Fruit fly (Drosophila melanogaster): ENCODE measurements around the gene Tmem43.

Tmem43 gene

dm6 chr3L:7938638-7939037 is 23.7 kb upstream of the Tmem43 start (continued):
- no peak for TF ChIP-seq inv (GFP tag; IDR thresholded peaks at IDR 0.05; ENCODE audit: partially characterized antibody)
- TF ChIP-seq CG31365 (tag; optimal IDR thresholded peaks at IDR 0.05) = no peak
- no peak for TF ChIP-seq vnd (GFP tag; IDR thresholded peaks at IDR 0.05; ENCODE audit: partially characterized antibody)
- no peak for TF ChIP-seq dm (GFP tag; optimal IDR thresholded peaks at IDR 0.05)
- no peak for TF ChIP-seq Ada2b (GFP tag; IDR thresholded peaks at IDR 0.05)
- TF ChIP-seq Scr (GFP tag; IDR thresholded peaks at IDR 0.05; ENCODE audit: partially characterized antibody) = no peak
- no peak for TF ChIP-seq CG3281 (GFP tag; optimal IDR thresholded peaks at IDR 0.05)
- peak; percentile 50 for TF ChIP-seq salm (tag; optimal IDR thresholded peaks at IDR 0.05)
- no peak for TF ChIP-seq CG4328 (GFP tag; optimal IDR thresholded peaks at IDR 0.05)
- TF ChIP-seq Neu2 (GFP tag; optimal IDR thresholded peaks at IDR 0.05; ENCODE audit: borderline replicate concordance) = no peak
- no peak for TF ChIP-seq CG17568 (GFP tag; optimal IDR thresholded peaks at IDR 0.05)
- no peak for TF ChIP-seq crc (GFP tag; optimal IDR thresholded peaks at IDR 0.05)
- no peak for TF ChIP-seq ranshi (GFP tag; IDR thresholded peaks at IDR 0.05)
- TF ChIP-seq CG14050 (GFP tag; IDR thresholded peaks at IDR 0.05) = no peak
- no peak for TF ChIP-seq CG15011 (GFP tag; optimal IDR thresholded peaks at IDR 0.05)
- no peak for TF ChIP-seq CG2199 (GFP tag; IDR thresholded peaks at IDR 0.05)
- TF ChIP-seq Sry-δ (GFP tag; optimal IDR thresholded peaks at IDR 0.05) = no peak
- TF ChIP-seq br (optimal IDR thresholded peaks at IDR 0.05) = no peak
- no peak for TF ChIP-seq tio (GFP tag; optimal IDR thresholded peaks at IDR 0.05)
- no peak for TF ChIP-seq CG18011 (GFP tag; optimal IDR thresholded peaks at IDR 0.05)
- TF ChIP-seq oc (tag; optimal IDR thresholded peaks at IDR 0.05) = no peak
- TF ChIP-seq luna (GFP tag; optimal IDR thresholded peaks at IDR 0.05) = no peak
- TF ChIP-seq CG10321 (GFP tag; IDR thresholded peaks at IDR 0.05) = no peak
- TF ChIP-seq CG8944 (GFP tag; optimal IDR thresholded peaks at IDR 0.05) = no peak
- TF ChIP-seq Ptx1 (GFP tag; IDR thresholded peaks at IDR 0.05) = peak; percentile 23; the same call in 1 of the 2 replicates
- peak; percentile 94 for TF ChIP-seq Vsx1 (GFP tag; optimal IDR thresholded peaks at IDR 0.05)
- TF ChIP-seq BEAF-32 (GFP tag; optimal IDR thresholded peaks at IDR 0.05) = no peak
- TF ChIP-seq CG1602 (GFP tag; optimal IDR thresholded peaks at IDR 0.05) = no peak
- peak; percentile 17 for TF ChIP-seq caup (GFP tag; optimal IDR thresholded peaks at IDR 0.05; ENCODE audit: severe bottlenecking)
- TF ChIP-seq Sin3A (optimal IDR thresholded peaks at IDR 0.05) = no peak
- no peak for TF ChIP-seq en (GFP tag; optimal IDR thresholded peaks at IDR 0.05)
- no peak for TF ChIP-seq cato (GFP tag; optimal IDR thresholded peaks at IDR 0.05; ENCODE audit: borderline replicate concordance)
- no peak for TF ChIP-seq Jarid2 (GFP tag; optimal IDR thresholded peaks at IDR 0.05)
- TF ChIP-seq CG14965 (GFP tag; optimal IDR thresholded peaks at IDR 0.05; ENCODE audit: borderline replicate concordance) = no peak
- TF ChIP-seq ap (GFP tag; IDR thresholded peaks at IDR 0.05) = no peak
- no peak for TF ChIP-seq CG4360 (GFP tag; IDR thresholded peaks at IDR 0.05)
- no peak for TF ChIP-seq CG1603 (tag; optimal IDR thresholded peaks at IDR 0.05)
- no peak for TF ChIP-seq cas (GFP tag; IDR thresholded peaks at IDR 0.05)
- 0 out of 2 replicates have a peak, but pooled peaks have one; percentile 38 for TF ChIP-seq sens-2 (GFP tag; IDR thresholded peaks at IDR 0.05)
- TF ChIP-seq Asciz (GFP tag; optimal IDR thresholded peaks at IDR 0.05) = no peak
- TF ChIP-seq chm (GFP tag; IDR thresholded peaks at IDR 0.05) = 0 out of 2 replicates have a peak, but pooled peaks have one; percentile 59
- no peak for TF ChIP-seq CG4617 (GFP tag; optimal IDR thresholded peaks at IDR 0.05; ENCODE audit: borderline replicate concordance)
- TF ChIP-seq NfI (GFP tag; optimal IDR thresholded peaks at IDR 0.05) = no peak
- TF ChIP-seq gro (GFP tag; optimal IDR thresholded peaks at IDR 0.05) = no peak
- no peak for TF ChIP-seq CG8290 (GFP tag; optimal IDR thresholded peaks at IDR 0.05)
- TF ChIP-seq CG8290 (tag; optimal IDR thresholded peaks at IDR 0.05) = peak in 1 of 2 experiments; percentile 24
- TF ChIP-seq PHDP (tag; optimal IDR thresholded peaks at IDR 0.05) = no peak
- no peak for TF ChIP-seq Sox102F (GFP tag; optimal IDR thresholded peaks at IDR 0.05)
- no peak for TF ChIP-seq CG10565 (GFP tag; optimal IDR thresholded peaks at IDR 0.05)
- no peak for TF ChIP-seq CHES-1-like (GFP tag; optimal IDR thresholded peaks at IDR 0.05)
- TF ChIP-seq CG12219 (GFP tag; optimal IDR thresholded peaks at IDR 0.05) = no peak
- no peak for TF ChIP-seq kah (GFP tag; optimal IDR thresholded peaks at IDR 0.05)
